Worm (Caenorhabditis elegans) whole organism, L2 larva: ENCODE data around the gene Y50D4B.2.

Experiments
- R02D3.7 ChIP-seq: fragments of 150-350 bp; optimal IDR thresholded peaks from 2 replicates; lab custom pipeline; 2014; ENCODE audit warnings: missing biosample characterization, missing genetic modification characterization
- Y55F3AM.14 ChIP-seq: fragments of 200-800 bp; sonication (Bioruptor generic); optimal IDR thresholded peaks from 2 replicates; lab custom pipeline; 2018; ENCODE audit warnings: mild to moderate bottlenecking, missing genetic modification characterization, missing compliant biosample characterization
- ZK546.5 ChIP-seq: sonication (generic microtip); optimal IDR thresholded peaks from 2 replicates; lab custom pipeline; 2017; ENCODE audit warnings: missing biosample characterization, missing genetic modification characterization
- aly-2 ChIP-seq: fragments of 150-350 bp; optimal IDR thresholded peaks from 2 replicates; lab custom pipeline; 2014; ENCODE audit warnings: missing biosample characterization, missing genetic modification characterization
- ama-1 ChIP-seq: fragments of 150-350 bp; optimal IDR thresholded peaks from 2 replicates; lab custom pipeline; 2018; ENCODE audit warnings: inconsistent platforms
- ceh-16 ChIP-seq: fragments of 150-350 bp; optimal IDR thresholded peaks from 2 replicates; lab custom pipeline; 2014; ENCODE audit warnings: missing biosample characterization, missing genetic modification characterization
- crh-2 ChIP-seq: sonication (generic microtip); optimal IDR thresholded peaks from 2 replicates; lab custom pipeline; 2017; ENCODE audit warnings: missing biosample characterization, missing genetic modification characterization
- dmd-4 ChIP-seq: sonication (generic microtip); optimal IDR thresholded peaks from 2 replicates; lab custom pipeline; 2017; ENCODE audit warnings: missing biosample characterization, missing genetic modification characterization
- egl-27 ChIP-seq: sonication (generic microtip); optimal IDR thresholded peaks from 3 replicates; lab custom pipeline; 2017; ENCODE audit warnings: missing biosample characterization, missing genetic modification reagents, missing genetic modification characterization
- elt-1 ChIP-seq: fragments of 150-350 bp; optimal IDR thresholded peaks from 2 replicates; lab custom pipeline; 2014; ENCODE audit warnings: missing biosample characterization, missing genetic modification characterization
- elt-3 ChIP-seq: sonication (generic microtip); optimal IDR thresholded peaks from 2 replicates; lab custom pipeline; 2017; ENCODE audit warnings: missing biosample characterization, missing genetic modification characterization
- gmeb-1 ChIP-seq: fragments of 150-350 bp; optimal IDR thresholded peaks from 2 replicates; lab custom pipeline; 2014; ENCODE audit warnings: missing biosample characterization, missing genetic modification characterization
- lin-11 ChIP-seq: fragments of 150-350 bp; sonication (generic microtip); optimal IDR thresholded peaks from 2 replicates; lab custom pipeline; 2014; ENCODE audit warnings: missing biosample characterization, missing genetic modification characterization, inconsistent platforms, mixed read lengths
- lin-13 ChIP-seq: fragments of 150-350 bp; optimal IDR thresholded peaks from 2 replicates; lab custom pipeline; 2014; ENCODE audit warnings: missing biosample characterization, missing genetic modification reagents, missing genetic modification characterization
- lin-39 ChIP-seq: fragments of 150-350 bp; optimal IDR thresholded peaks from 2 replicates; lab custom pipeline; 2014; ENCODE audit warnings: missing biosample characterization, missing genetic modification reagents, missing genetic modification characterization
- lsy-2 ChIP-seq, 2 experiments: fragments of 150-350 bp in 1 of 2; sonication (generic microtip) in 1 of 2; optimal IDR thresholded peaks; 2 replicates each; lab custom pipeline; 2014 to 2017; ENCODE audit warnings: missing biosample characterization in 2 of 2, missing genetic modification characterization in 2 of 2
- mab-5 ChIP-seq: fragments of 150-350 bp; optimal IDR thresholded peaks from 2 replicates; lab custom pipeline; 2014; ENCODE audit warnings: missing biosample characterization, missing genetic modification characterization
- mbf-1 ChIP-seq: sonication (generic microtip); optimal IDR thresholded peaks from 2 replicates; lab custom pipeline; 2017; ENCODE audit warnings: missing biosample characterization, missing genetic modification characterization
- mdl-1 ChIP-seq, 2 experiments: fragments of 150-350 bp in 1 of 2; sonication (generic microtip) in 1 of 2; optimal IDR thresholded peaks; 2 replicates each; lab custom pipeline; 2017; ENCODE audit warnings: missing biosample characterization in 2 of 2, missing genetic modification characterization in 2 of 2
- nhr-10 ChIP-seq: sonication (generic microtip); optimal IDR thresholded peaks from 2 replicates; lab custom pipeline; 2017; ENCODE audit warnings: missing biosample characterization, missing genetic modification characterization
- nhr-129 ChIP-seq: fragments of 150-350 bp; optimal IDR thresholded peaks from 2 replicates; lab custom pipeline; 2014; ENCODE audit warnings: missing biosample characterization, missing genetic modification characterization
- nhr-21 ChIP-seq: fragments of 150-350 bp; optimal IDR thresholded peaks from 2 replicates; lab custom pipeline; 2014; ENCODE audit warnings: missing biosample characterization, missing genetic modification characterization
- nhr-23 ChIP-seq: fragments of 150-350 bp; optimal IDR thresholded peaks from 2 replicates; lab custom pipeline; 2014; ENCODE audit warnings: missing biosample characterization, missing genetic modification reagents, missing genetic modification characterization
- nhr-237 ChIP-seq: fragments of 150-350 bp; optimal IDR thresholded peaks from 2 replicates; lab custom pipeline; 2014; ENCODE audit warnings: missing biosample characterization, missing genetic modification characterization
- nhr-6 ChIP-seq: fragments of 150-350 bp; optimal IDR thresholded peaks from 2 replicates; lab custom pipeline; 2014; ENCODE audit warnings: missing biosample characterization, missing genetic modification characterization
- peb-1 ChIP-seq: fragments of 150-350 bp; optimal IDR thresholded peaks from 2 replicates; lab custom pipeline; 2014; ENCODE audit warnings: missing biosample characterization, missing genetic modification characterization
- sem-4 ChIP-seq: fragments of 150-350 bp; optimal IDR thresholded peaks from 2 replicates; lab custom pipeline; 2014; ENCODE audit warnings: missing biosample characterization, missing genetic modification reagents, missing genetic modification characterization
- skn-1 ChIP-seq: sonication (generic microtip); optimal IDR thresholded peaks from 2 replicates; lab custom pipeline; 2017; ENCODE audit warnings: missing biosample characterization, missing genetic modification characterization
- sma-9 ChIP-seq, 2 experiments: fragments of 150-350 bp in 1 of 2; sonication (generic microtip) in 1 of 2; optimal IDR thresholded peaks; 2 replicates each; lab custom pipeline; 2014 to 2016; ENCODE audit warnings: missing genetic modification characterization in 2 of 2, mild to moderate bottlenecking in 1 of 2, missing biosample characterization in 1 of 2, missing compliant biosample characterization in 1 of 2, missing genetic modification reagents in 1 of 2, moderate library complexity in 1 of 2
- unc-39 ChIP-seq: fragments of 150-350 bp; optimal IDR thresholded peaks from 2 replicates; lab custom pipeline; 2014; ENCODE audit warnings: missing biosample characterization, missing genetic modification characterization
- unc-55 ChIP-seq: fragments of 150-350 bp; sonication (generic microtip); optimal IDR thresholded peaks from 3 replicates; lab custom pipeline; 2014; ENCODE audit warnings: missing biosample characterization, missing genetic modification reagents, missing genetic modification characterization
- zag-1 ChIP-seq: fragments of 150-350 bp; optimal IDR thresholded peaks from 2 replicates; lab custom pipeline; 2014; ENCODE audit warnings: missing biosample characterization, missing genetic modification characterization
- ztf-1 ChIP-seq: fragments of 200-800 bp; sonication (Bioruptor generic); conservative IDR thresholded peaks from 2 replicates; pipeline ENCODE4 v1.3.6; 2022; ENCODE audit warnings: missing genetic modification characterization, missing compliant biosample characterization
- ztf-11 ChIP-seq: sonication (generic microtip); optimal IDR thresholded peaks from 2 replicates; lab custom pipeline; 2017; ENCODE audit warnings: missing biosample characterization, missing genetic modification characterization
- ztf-4 ChIP-seq: fragments of 150-350 bp; optimal IDR thresholded peaks from 2 replicates; lab custom pipeline; 2014; ENCODE audit warnings: missing biosample characterization, missing genetic modification characterization

The Y50D4B.2 gene

DNA sequence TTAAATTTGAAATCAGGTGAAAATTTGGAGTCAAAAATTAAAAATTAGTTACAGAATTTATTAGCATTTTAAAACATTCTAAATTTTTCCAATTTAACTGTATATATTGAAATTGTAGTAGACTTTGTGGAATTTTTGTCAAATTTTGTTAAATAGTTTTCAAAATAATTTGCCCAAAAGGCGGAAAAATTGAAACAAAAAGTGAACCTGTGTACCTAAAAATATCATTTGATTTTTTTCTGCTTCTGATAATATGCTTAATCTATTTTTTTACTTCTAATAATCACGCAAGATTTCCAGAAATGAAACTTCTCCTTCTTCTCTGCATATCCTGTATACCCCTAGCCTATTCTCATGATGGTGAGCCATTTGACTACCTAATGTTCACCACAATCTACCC lies 39.1 kb upstream of the Y50D4B.2 start, which contains the start of gene rnst-2:
rnst-2 (plus strand) TSS at position 301 of the 400 bp plus-strand sequence.
- TF ChIP-seq unc-39 (tag; lab: Kevin White, UChicago) = no peak
- TF ChIP-seq nhr-237 (tag; lab: Kevin White, UChicago) = no peak
- no peak for TF ChIP-seq mbf-1 (tag; lab: Kevin White, UChicago)
- no peak for TF ChIP-seq nhr-129 (tag; lab: Kevin White, UChicago)
- TF ChIP-seq nhr-21 (tag; lab: Kevin White, UChicago) = no peak
- no peak for TF ChIP-seq ceh-16
- no peak for TF ChIP-seq dmd-4 (tag; lab: Kevin White, UChicago)
- TF ChIP-seq unc-55 (GFP tag; lab: Kevin White, UChicago) = no peak
- no peak for TF ChIP-seq elt-1 (tag; lab: Kevin White, UChicago)
- no peak for TF ChIP-seq gmeb-1 (tag; lab: Kevin White, UChicago)
- no peak for TF ChIP-seq sem-4 (tag; lab: Kevin White, UChicago)
- TF ChIP-seq nhr-6 = no peak
- no peak for TF ChIP-seq skn-1
- no peak for TF ChIP-seq aly-2 (tag; lab: Kevin White, UChicago)
- no peak for TF ChIP-seq R02D3.7 (tag; lab: Kevin White, UChicago)
- no peak for TF ChIP-seq ama-1 (lab: Kevin White, UChicago)
- TF ChIP-seq nhr-23 = no peak
- TF ChIP-seq lin-11 (tag; lab: Kevin White, UChicago) = no peak

DNA sequence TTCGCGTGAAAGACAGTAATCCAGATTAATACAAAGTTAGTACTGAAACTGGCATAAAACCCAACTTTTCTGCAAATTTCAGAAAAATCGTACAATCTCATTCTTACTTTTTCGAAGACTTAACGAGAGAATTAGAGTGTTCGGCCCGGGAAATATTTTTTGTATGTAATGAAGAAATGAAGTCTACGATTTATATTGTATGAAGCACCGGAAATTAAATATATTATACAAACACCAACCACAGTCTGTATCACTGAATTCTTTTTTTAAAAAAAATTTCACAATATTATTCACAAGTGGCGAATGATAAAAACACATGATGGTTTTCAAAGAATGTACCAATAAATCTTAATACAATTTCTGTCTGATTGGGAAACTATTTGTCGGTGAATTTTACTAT lies 35.9 kb upstream of the Y50D4B.2 start, which contains the start of gene str-67:
str-67 (minus strand) TSS at position 101 of the 400 bp plus-strand sequence.
- TF ChIP-seq ztf-11 (tag; lab: Kevin White, UChicago) (no peak), ztf-4 (tag; lab: Kevin White, UChicago) (no peak), dmd-4 (tag; lab: Kevin White, UChicago) (no peak), egl-27 (tag; lab: Kevin White, UChicago) (no peak), crh-2 (no peak), peb-1 (no peak), mab-5 (tag; lab: Kevin White, UChicago) (no peak), lin-13 (GFP tag; lab: Kevin White, UChicago) (no peak), R02D3.7 (tag; lab: Kevin White, UChicago) (no peak), lsy-2 (tag; optimal IDR thresholded peaks at IDR 0.05; lab: Kevin White, UChicago) (no peak), nhr-10 (no peak), elt-3 (tag; lab: Kevin White, UChicago) (no peak), ztf-1 (no peak), nhr-23 (no peak), sma-9 (GFP tag; optimal IDR thresholded peaks at IDR 0.05; lab: Kevin White, UChicago) (no peak), sma-9 (tag; optimal IDR thresholded peaks at IDR 0.05; lab: Kevin White, UChicago) (no peak), mdl-1 (tag; optimal IDR thresholded peaks at IDR 0.05; lab: Kevin White, UChicago) (no peak)

DNA sequence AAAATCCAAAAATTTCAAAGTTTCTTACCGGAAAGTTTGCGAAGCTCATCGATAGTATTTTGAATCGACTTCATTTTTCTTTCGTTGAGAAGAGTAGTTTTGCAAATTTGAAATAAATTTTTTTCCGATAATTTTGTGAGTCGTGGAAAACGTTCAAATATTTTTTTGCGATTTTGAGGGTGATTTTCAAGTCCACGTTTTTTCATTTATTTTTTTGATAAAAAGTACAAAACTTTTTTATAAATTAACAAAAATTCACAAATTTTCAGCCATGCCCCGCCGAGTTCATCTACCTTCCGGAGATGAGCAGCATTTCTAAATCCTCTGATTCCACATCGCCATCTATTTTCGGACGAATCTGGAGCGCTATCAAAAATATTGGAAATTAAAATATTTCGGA lies 32.9 kb upstream of the Y50D4B.2 start, which contains the start of gene K10C9.7:
K10C9.7 (minus strand) TSS at position 101 of the 400 bp plus-strand sequence.
- TF ChIP-seq Y55F3AM.14 (GFP tag; lab: Kevin White, UChicago) = no peak
- no peak for TF ChIP-seq peb-1
- no peak for TF ChIP-seq mdl-1 (tag; optimal IDR thresholded peaks at IDR 0.05; lab: Kevin White, UChicago)
- TF ChIP-seq lsy-2 (tag; optimal IDR thresholded peaks at IDR 0.05; lab: Kevin White, UChicago) = no peak
- no peak for TF ChIP-seq lin-11 (tag; lab: Kevin White, UChicago)
- TF ChIP-seq, all 48 proteins: peak for 0

- TF ChIP-seq ceh-16 = no peak
- no peak for TF ChIP-seq sem-4 (tag; lab: Kevin White, UChicago)
- TF ChIP-seq crh-2 = no peak
- no peak for TF ChIP-seq lin-39 (tag; lab: Kevin White, UChicago)
- TF ChIP-seq lsy-2 (tag; optimal IDR thresholded peaks at IDR 0.05; lab: Kevin White, UChicago) = no peak
- no peak for TF ChIP-seq zag-1
- no peak for TF ChIP-seq skn-1
- TF ChIP-seq ama-1 (lab: Kevin White, UChicago) = no peak
- no peak for TF ChIP-seq mdl-1 (tag; optimal IDR thresholded peaks at IDR 0.05; lab: Kevin White, UChicago)
- no peak for TF ChIP-seq elt-1 (tag; lab: Kevin White, UChicago)
- no peak for TF ChIP-seq Y55F3AM.14 (GFP tag; lab: Kevin White, UChicago)
These were observed 25.4 kb upstream of the Y50D4B.2 start, which contains the start of gene K10C9.1 for ce11 chrV:1074946-1075345. TSS of gene K10C9.1 (plus strand) at chrV:1075246.

DNA sequence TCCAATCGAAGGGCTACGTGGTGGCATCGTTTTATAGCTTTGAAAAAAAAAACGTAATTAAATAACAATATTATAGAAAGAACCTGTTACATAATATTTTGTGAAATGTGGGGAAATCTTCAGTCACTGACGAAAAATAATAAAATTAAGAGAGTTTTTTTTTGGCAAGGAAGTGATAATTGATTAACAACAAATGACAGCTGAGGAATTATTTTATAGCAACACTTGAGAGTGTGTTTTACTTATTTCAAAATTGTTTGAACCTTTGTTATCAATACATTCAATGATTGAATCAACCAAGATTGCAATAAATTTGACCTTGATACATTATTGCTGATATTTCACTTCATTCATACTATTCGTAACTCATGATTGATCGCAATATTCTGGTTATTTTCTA lies 16.4 kb upstream of the Y50D4B.2 start, which contains the start of gene Y50D4B.6:
Y50D4B.6 (plus strand) TSS at position 301 of the 400 bp plus-strand sequence.
- TF ChIP-seq ZK546.5 (tag; lab: Kevin White, UChicago) = no peak
- TF ChIP-seq zag-1 = no peak
- no peak for TF ChIP-seq sma-9 (GFP tag; optimal IDR thresholded peaks at IDR 0.05; lab: Kevin White, UChicago)
- no peak for TF ChIP-seq sma-9 (tag; optimal IDR thresholded peaks at IDR 0.05; lab: Kevin White, UChicago)
- TF ChIP-seq mab-5 (tag; lab: Kevin White, UChicago) = no peak
